Fruit fly (Drosophila melanogaster): ENCODE data around the gene CG33170.

CG33170 gene

dm6 chr3L:22839726-22840228 is 24.6 kb upstream of the CG33170 start (continued):
- no peak for TF ChIP-seq CG10267 (tag; optimal IDR thresholded peaks at IDR 0.05)
- TF ChIP-seq Sry-β (GFP tag; optimal IDR thresholded peaks at IDR 0.05) = no peak
- TF ChIP-seq dmrt99B (tag; optimal IDR thresholded peaks at IDR 0.05) = no peak
- no peak for TF ChIP-seq lab (GFP tag; optimal IDR thresholded peaks at IDR 0.05)
- TF ChIP-seq E2f2 (GFP tag; IDR thresholded peaks at IDR 0.05) = no peak
- TF ChIP-seq CG6683 (GFP tag; optimal IDR thresholded peaks at IDR 0.05) = no peak
- peak; percentile 94 for TF ChIP-seq ewg (GFP tag; optimal IDR thresholded peaks at IDR 0.05)
- TF ChIP-seq CG1832 (GFP tag; optimal IDR thresholded peaks at IDR 0.05) = peak; percentile 20
- no peak for TF ChIP-seq CG30020 (tag; optimal IDR thresholded peaks at IDR 0.05)
- no peak for TF ChIP-seq Myb (GFP tag; optimal IDR thresholded peaks at IDR 0.05)
- TF ChIP-seq CG11696 (GFP tag; IDR thresholded peaks at IDR 0.05) = no peak
- no peak for TF ChIP-seq CG8290 (GFP tag; optimal IDR thresholded peaks at IDR 0.05)
- no peak for TF ChIP-seq CG8290 (tag; optimal IDR thresholded peaks at IDR 0.05)
- no peak for TF ChIP-seq schlank (tag; optimal IDR thresholded peaks at IDR 0.05)
- no peak for TF ChIP-seq Sin3A (optimal IDR thresholded peaks at IDR 0.05)
- TF ChIP-seq chinmo (GFP tag; IDR thresholded peaks at IDR 0.05; ENCODE audit: partially characterized antibody) = 0 out of 4 replicates have a peak, but pooled peaks have one; percentile 67
- TF ChIP-seq CG8765 (GFP tag; IDR thresholded peaks at IDR 0.05) = no peak
- TF ChIP-seq Max (GFP tag; optimal IDR thresholded peaks at IDR 0.05) = no peak
- TF ChIP-seq CG6689 (GFP tag; IDR thresholded peaks at IDR 0.05) = no peak
- no peak for TF ChIP-seq Dref (GFP tag; IDR thresholded peaks at IDR 0.05)
- no peak for TF ChIP-seq CG8944 (GFP tag; optimal IDR thresholded peaks at IDR 0.05)
- TF ChIP-seq Hr3 (GFP tag; optimal IDR thresholded peaks at IDR 0.05) = no peak
- 0 out of 3 replicates have a peak, but pooled peaks have one; percentile 12 for TF ChIP-seq Dbx (GFP tag; IDR thresholded peaks at IDR 0.05)

dm6 chr3L:22843094-22843493 is 21.3 kb upstream of the CG33170 start:
- TF ChIP-seq CG8281 (tag; optimal IDR thresholded peaks at IDR 0.05) = no peak
- no peak for TF ChIP-seq CG10366 (GFP tag; IDR thresholded peaks at IDR 0.05)
- no peak for TF ChIP-seq croc (GFP tag; conservative IDR thresholded peaks at IDR 0.05)
- no peak for TF ChIP-seq CG9727 (GFP tag; optimal IDR thresholded peaks at IDR 0.05)
- TF ChIP-seq salm (tag; optimal IDR thresholded peaks at IDR 0.05) = no peak
- TF ChIP-seq ase (GFP tag; IDR thresholded peaks at IDR 0.05) = no peak
- TF ChIP-seq CG12104 (GFP tag; optimal IDR thresholded peaks at IDR 0.05) = no peak
- no peak for TF ChIP-seq CG18262 (tag; optimal IDR thresholded peaks at IDR 0.05)
- TF ChIP-seq CG14860 (GFP tag; IDR thresholded peaks at IDR 0.05; ENCODE audit: partially characterized antibody) = peak; percentile 77
- no peak for TF ChIP-seq tin (GFP tag; optimal IDR thresholded peaks at IDR 0.05)
- no peak for TF ChIP-seq trh (GFP tag; optimal IDR thresholded peaks at IDR 0.05)
- no peak for TF ChIP-seq CG3281 (GFP tag; optimal IDR thresholded peaks at IDR 0.05)
- TF ChIP-seq CG7372 (GFP tag; IDR thresholded peaks at IDR 0.05) = no peak
- no peak for TF ChIP-seq Dbx (GFP tag; IDR thresholded peaks at IDR 0.05)
- TF ChIP-seq repo (GFP tag; optimal IDR thresholded peaks at IDR 0.05) = no peak
- no peak for TF ChIP-seq CG7928 (GFP tag; optimal IDR thresholded peaks at IDR 0.05)
- no peak for TF ChIP-seq Atf6 (GFP tag; IDR thresholded peaks at IDR 0.05)
- no peak for TF ChIP-seq ara (GFP tag; IDR thresholded peaks at IDR 0.05)
- TF ChIP-seq bowl (GFP tag; IDR thresholded peaks at IDR 0.05) = no peak
- no peak for TF ChIP-seq CG3838 (GFP tag; optimal IDR thresholded peaks at IDR 0.05)
- TF ChIP-seq CG2678 (tag; optimal IDR thresholded peaks at IDR 0.05) = no peak
- TF ChIP-seq HLH4C (GFP tag; IDR thresholded peaks at IDR 0.05; ENCODE audit: partially characterized antibody) = peak; percentile 74
- no peak for TF ChIP-seq tio (GFP tag; optimal IDR thresholded peaks at IDR 0.05)
- TF ChIP-seq Scr (GFP tag; IDR thresholded peaks at IDR 0.05; ENCODE audit: partially characterized antibody) = peak; percentile 67
- no peak for TF ChIP-seq Fer1 (GFP tag; optimal IDR thresholded peaks at IDR 0.05)
- TF ChIP-seq Ravus (GFP tag; IDR thresholded peaks at IDR 0.05) = no peak
- TF ChIP-seq CG7745 (tag; optimal IDR thresholded peaks at IDR 0.05) = no peak
- TF ChIP-seq CG32772 (GFP tag; IDR thresholded peaks at IDR 0.05) = no peak
- no peak for TF ChIP-seq crc (GFP tag; optimal IDR thresholded peaks at IDR 0.05)
- TF ChIP-seq Nf-YB (GFP tag; optimal IDR thresholded peaks at IDR 0.05) = no peak
- no peak for TF ChIP-seq CG16863 (GFP tag; optimal IDR thresholded peaks at IDR 0.05)

All from whole organism, embryonic.